Worm (Caenorhabditis elegans) whole organism, L4 larva: ENCODE data around the gene F53F1.4.
A peak's percentile ranks its signal among the peaks of the same experiment; 100 is the strongest.

Source experiments
- F37D6.2 ChIP-seq: sonication (generic microtip); optimal IDR thresholded peaks from 2 replicates; lab custom pipeline; 2016; ENCODE audit warnings: mild to moderate bottlenecking, missing genetic modification characterization, missing compliant biosample characterization
- ceh-82 ChIP-seq: sonication (generic microtip); optimal IDR thresholded peaks from 2 replicates; lab custom pipeline; 2017; ENCODE audit warnings: missing biosample characterization, missing genetic modification characterization
- dpl-1 ChIP-seq: fragments of 150-350 bp; optimal IDR thresholded peaks from 2 replicates; lab custom pipeline; 2014; ENCODE audit warnings: missing biosample characterization, missing genetic modification reagents, missing genetic modification characterization
- egl-27 ChIP-seq: sonication (generic microtip); optimal IDR thresholded peaks from 3 replicates; lab custom pipeline; 2017; ENCODE audit warnings: missing biosample characterization, missing genetic modification reagents, missing genetic modification characterization
- fos-1 ChIP-seq: fragments of 150-350 bp; optimal IDR thresholded peaks from 2 replicates; lab custom pipeline; 2014; ENCODE audit warnings: missing biosample characterization, missing genetic modification characterization
- gei-8 ChIP-seq: fragments of 200-800 bp; sonication (Bioruptor generic); optimal IDR thresholded peaks from 2 replicates; lab custom pipeline; 2018; ENCODE audit warnings: mild to moderate bottlenecking, missing genetic modification characterization, missing compliant biosample characterization
- hif-1 ChIP-seq, 2 experiments: sonication (generic microtip); optimal IDR thresholded peaks; 2 replicates each; lab custom pipeline; 2016 to 2017; ENCODE audit warnings: missing compliant biosample characterization in 2 of 2, missing genetic modification characterization in 2 of 2, missing genetic modification reagents in 2 of 2, missing genotype in 2 of 2, mild to moderate bottlenecking in 1 of 2
- nhr-11 ChIP-seq: fragments of 150-350 bp; optimal IDR thresholded peaks from 2 replicates; lab custom pipeline; 2014; ENCODE audit warnings: missing biosample characterization, missing genetic modification characterization
- nhr-42 ChIP-seq: fragments of 200-800 bp; sonication (Bioruptor generic); IDR thresholded peaks from 2 replicates; pipeline ENCODE4 v1.3.6; 2022; ENCODE audit warnings: missing genetic modification characterization, missing compliant biosample characterization
- nhr-77 ChIP-seq: fragments of 150-350 bp; optimal IDR thresholded peaks from 2 replicates; lab custom pipeline; 2014; ENCODE audit warnings: missing biosample characterization, missing genetic modification characterization
- sdz-12 ChIP-seq: fragments of 200-800 bp; sonication (Bioruptor generic); optimal IDR thresholded peaks from 2 replicates; lab custom pipeline; 2018; ENCODE audit warnings: mild to moderate bottlenecking, missing genetic modification characterization, missing compliant biosample characterization
- unc-62 ChIP-seq, 3 experiments: fragments of 150-350 bp in 1 of 3; sonication (generic microtip); optimal IDR thresholded peaks in 2 of 3; peaks in 1 of 3; 1 replicate in 1 of 3; 2 replicates in 2 of 3; lab custom pipeline; 2014 to 2017; ENCODE audit warnings: missing biosample characterization in 3 of 3, missing genetic modification characterization in 3 of 3, missing genetic modification reagents in 3 of 3, missing genotype in 1 of 3

DNA sequence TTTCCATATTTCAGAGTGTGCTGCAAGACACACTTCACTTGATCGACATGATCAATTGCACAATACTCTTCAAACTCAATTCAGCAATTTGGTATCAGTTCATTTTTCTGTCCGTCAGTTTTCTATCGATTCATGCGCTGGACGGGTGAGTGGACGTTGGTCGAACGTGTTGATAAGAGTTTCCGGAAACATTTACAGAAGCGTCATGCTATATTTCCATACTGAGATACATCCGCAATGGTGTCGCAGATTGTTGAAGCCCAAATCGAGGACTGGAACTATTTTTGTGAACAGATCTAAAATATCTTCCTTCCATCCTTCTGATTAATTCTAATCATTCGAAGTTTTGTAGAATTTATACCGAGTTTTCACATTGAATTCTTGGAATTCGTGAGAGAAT is 41.2 kb upstream of the F53F1.4 start:
- no peak for TF ChIP-seq sdz-12
- no peak for TF ChIP-seq ceh-82 (tag; lab: Kevin White, UChicago)
- TF ChIP-seq fos-1, result no peak
- no peak for TF ChIP-seq hif-1 (tag; optimal IDR thresholded peaks at IDR 0.05; lab: Kevin White, UChicago)
- TF ChIP-seq gei-8, result peak; percentile 11
- no peak for TF ChIP-seq dpl-1 (GFP tag; lab: Kevin White, UChicago)
- no peak for TF ChIP-seq nhr-42 (GFP tag; lab: Robert Waterston, UW)
- peak; percentile 62 for TF ChIP-seq nhr-77 (tag; lab: Kevin White, UChicago)
- TF ChIP-seq egl-27 (tag; lab: Kevin White, UChicago), result no peak
- TF ChIP-seq F37D6.2 (tag; lab: Kevin White, UChicago), result no peak
- peak in 1 of 2 experiments; percentile 6 for TF ChIP-seq unc-62 (GFP tag; optimal IDR thresholded peaks at IDR 0.05 in 1 of 2; lab: Kevin White, UChicago)
- no peak for TF ChIP-seq unc-62 (tag; optimal IDR thresholded peaks at IDR 0.05; lab: Kevin White, UChicago)
- TF ChIP-seq nhr-11 (tag; lab: Kevin White, UChicago), result no peak
